Fruit fly (Drosophila melanogaster) Kc167 (cell line): ENCODE measurements around the gene CG8312.

ENCODE experiments used
- Sin3A ChIP-seq: fragments of >200 bp; optimal IDR thresholded peaks from 2 replicates; lab custom pipeline; 2018; ENCODE audit warnings: missing external identifiers
- psq ChIP-seq: fragments of >200 bp; optimal IDR thresholded peaks from 2 replicates; lab custom pipeline; 2017; ENCODE audit warnings: missing external identifiers

DNA sequence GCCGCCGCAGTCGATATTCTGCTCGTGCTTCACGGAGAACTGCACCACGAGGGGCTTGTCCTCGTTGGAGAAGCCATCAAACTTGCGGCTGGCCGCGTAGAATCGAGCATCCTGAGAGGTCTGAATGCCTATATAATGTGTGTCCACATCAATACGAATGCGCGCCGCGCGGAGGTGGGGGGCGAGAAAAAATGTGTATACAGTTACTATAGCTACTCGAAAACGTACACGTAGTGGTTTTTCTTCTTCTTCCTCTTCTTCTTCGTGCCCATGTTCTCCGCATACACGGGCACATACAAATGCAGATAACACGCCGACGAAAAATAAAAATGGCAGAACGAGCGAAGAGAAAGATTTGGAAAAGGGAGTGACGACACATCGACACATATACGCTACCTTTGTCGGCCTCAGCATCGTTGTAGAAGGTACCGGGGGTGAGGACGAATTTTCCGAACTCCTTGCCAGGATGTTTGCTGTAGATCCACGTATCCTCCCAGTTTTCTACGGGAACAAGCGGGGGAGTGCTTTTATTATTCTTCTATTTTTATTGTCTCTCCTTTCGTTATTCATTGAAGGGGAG lies 39.0 kb downstream of the CG8312 start:
- TF ChIP-seq psq (lab: Kevin White, UChicago) (no peak), Sin3A (lab: Kevin White, UChicago) (no peak)
